Fruit fly (Drosophila melanogaster): Measurements from ENCODE around the gene Cog7.

The Cog7 gene

dm6 chr3R:29914246-29914645, 18.6 kb downstream of the Cog7 start, which contains the start of gene Capa:
Capa (minus strand) TSS chr3R:29914346.
- peak; percentile 80 for TF ChIP-seq CG11504 (tag; optimal IDR thresholded peaks at IDR 0.05)
- TF ChIP-seq gcm (GFP tag; optimal IDR thresholded peaks at IDR 0.05): no peak
- no peak for TF ChIP-seq CG13894 (tag; optimal IDR thresholded peaks at IDR 0.05)
- no peak for TF ChIP-seq HmgZ (tag; optimal IDR thresholded peaks at IDR 0.05)

- TF ChIP-seq CG10543 (GFP tag; optimal IDR thresholded peaks at IDR 0.05) (no peak), nmo (GFP tag; optimal IDR thresholded peaks at IDR 0.05) (no peak), Dp (GFP tag; optimal IDR thresholded peaks at IDR 0.05) (peak; percentile 35), CG13287 (GFP tag; IDR thresholded peaks at IDR 0.05; ENCODE audit: partially characterized antibody) (peak; percentile 35; the same call in 1 of the 2 replicates), CG8478 (optimal IDR thresholded peaks at IDR 0.05) (no peak), fru (optimal IDR thresholded peaks at IDR 0.05) (no peak), Hey (tag; optimal IDR thresholded peaks at IDR 0.05) (no peak), stc (GFP tag; IDR thresholded peaks at IDR 0.05) (no peak), Vsx1 (GFP tag; optimal IDR thresholded peaks at IDR 0.05) (no peak), CG12659 (GFP tag; optimal IDR thresholded peaks at IDR 0.05) (no peak), Tbp (GFP tag; optimal IDR thresholded peaks at IDR 0.05) (no peak), Ets97D (GFP tag; optimal IDR thresholded peaks at IDR 0.05) (no peak), CG4328 (GFP tag; optimal IDR thresholded peaks at IDR 0.05) (no peak), slp2 (GFP tag; optimal IDR thresholded peaks at IDR 0.05) (no peak), tgo (GFP tag; IDR thresholded peaks at IDR 0.05) (no peak), CG15514 (GFP tag; optimal IDR thresholded peaks at IDR 0.05) (no peak), chm (GFP tag; IDR thresholded peaks at IDR 0.05) (no peak), CG34422 (GFP tag; IDR thresholded peaks at IDR 0.05) (no peak), Aef1 (GFP tag; IDR thresholded peaks at IDR 0.05) (no peak), CTCF (GFP tag; optimal IDR thresholded peaks at IDR 0.05) (peak; percentile 79), CG6175 (GFP tag; IDR thresholded peaks at IDR 0.05) (no peak), HLH4C (GFP tag; IDR thresholded peaks at IDR 0.05; ENCODE audit: partially characterized antibody) (no peak), pzg (GFP tag; optimal IDR thresholded peaks at IDR 0.05) (peak; percentile 20), H2.0 (GFP tag; IDR thresholded peaks at IDR 0.05) (no peak), Dbx (GFP tag; IDR thresholded peaks at IDR 0.05) (no peak), chinmo (GFP tag; IDR thresholded peaks at IDR 0.05; ENCODE audit: partially characterized antibody) (0 out of 4 replicates have a peak, but pooled peaks have one; percentile 53), CG33213 (GFP tag; optimal IDR thresholded peaks at IDR 0.05) (no peak), CG2120 (GFP tag; optimal IDR thresholded peaks at IDR 0.05) (no peak), lbe (GFP tag; optimal IDR thresholded peaks at IDR 0.05) (no peak), lilli (GFP tag; optimal IDR thresholded peaks at IDR 0.05) (no peak), scrt (GFP tag; optimal IDR thresholded peaks at IDR 0.05) (peak; percentile 53), phol (tag; optimal IDR thresholded peaks at IDR 0.05) (no peak), NfI (GFP tag; optimal IDR thresholded peaks at IDR 0.05) (no peak), CG18011 (GFP tag; optimal IDR thresholded peaks at IDR 0.05) (peak; percentile 96), Deaf1 (tag; optimal IDR thresholded peaks at IDR 0.05) (no peak), Meics (GFP tag; optimal IDR thresholded peaks at IDR 0.05) (no peak), CG11504 (tag; optimal IDR thresholded peaks at IDR 0.05) (peak; percentile 48), Xrp1 (GFP tag; IDR thresholded peaks at IDR 0.05) (no peak), crc (GFP tag; optimal IDR thresholded peaks at IDR 0.05) (no peak), Ptx1 (GFP tag; IDR thresholded peaks at IDR 0.05) (no peak), usp (GFP tag; optimal IDR thresholded peaks at IDR 0.05) (no peak), Lhr (GFP tag; optimal IDR thresholded peaks at IDR 0.05) (no peak), sna (GFP tag; IDR thresholded peaks at IDR 0.05; ENCODE audit: partially characterized antibody) (no peak), D (optimal IDR thresholded peaks at IDR 0.05) (no peak), D (GFP tag; optimal IDR thresholded peaks at IDR 0.05) (no peak), CG3065 (GFP tag; optimal IDR thresholded peaks at IDR 0.05) (no peak), HmgZ (tag; optimal IDR thresholded peaks at IDR 0.05) (no peak), Bteb2 (GFP tag; optimal IDR thresholded peaks at IDR 0.05) (no peak)
Observed at dm6 chr3R:29907601-29908175, 25.2 kb downstream of the Cog7 start, which contains the start of gene CG31036. CG31036 (plus strand) TSS chr3R:29908107.

Measured in whole organism, embryonic.